Fruit fly (Drosophila melanogaster) whole organism, embryonic: ENCODE measurements around the gene da.

Source experiments
- CG11695 ChIP-seq: fragments of 200-800 bp; sonication (Bioruptor generic); IDR thresholded peaks from 3 replicates; pipeline ENCODE4 v1.3.6; 2022; ENCODE audit warnings: missing biosample characterization, missing genetic modification characterization
- CG13424 ChIP-seq: fragments of 200-800 bp; sonication (Bioruptor generic); optimal IDR thresholded peaks from 2 replicates; lab custom pipeline; 2019; ENCODE audit warnings: missing biosample characterization, mild to moderate bottlenecking, missing genetic modification characterization, moderate library complexity
- CG14014 ChIP-seq: fragments of 200-800 bp; sonication (Bioruptor generic); IDR thresholded peaks from 2 replicates; pipeline ENCODE4 v1.3.6; 2022; ENCODE audit warnings: missing biosample characterization, missing genetic modification characterization
- CG31365 ChIP-seq: fragments of 200-800 bp; sonication (Bioruptor generic); optimal IDR thresholded peaks from 2 replicates; lab custom pipeline; 2018; ENCODE audit warnings: missing biosample characterization, mild to moderate bottlenecking, missing genetic modification characterization
- sima ChIP-seq: fragments of 200-800 bp; sonication (Bioruptor generic); optimal IDR thresholded peaks from 2 replicates; lab custom pipeline; 2016; ENCODE audit warnings: missing biosample characterization, missing genetic modification characterization

DNA sequence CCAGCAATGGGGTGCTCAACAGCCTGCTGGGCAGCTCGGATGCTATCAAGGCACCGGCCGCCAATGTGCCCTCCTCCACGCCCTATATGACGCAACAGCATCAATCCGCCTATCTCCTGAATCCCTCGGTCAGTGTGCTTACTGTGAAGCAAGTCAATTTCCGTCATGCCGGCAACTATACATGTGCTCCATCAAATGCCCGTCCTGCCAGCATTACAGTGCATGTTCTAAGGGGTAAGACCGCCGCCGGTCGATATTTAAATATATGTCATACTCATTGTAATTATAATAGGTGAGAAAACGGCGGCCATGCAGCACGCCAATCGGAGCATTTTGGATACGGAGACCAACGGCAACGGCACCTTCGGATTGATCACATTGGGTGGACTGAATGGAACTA, 9.3 kb upstream of the da start:
- TF ChIP-seq CG13424 (tag; lab: Kevin White, UChicago) = no peak
- TF ChIP-seq sima (GFP tag; lab: Kevin White, UChicago) = no peak
- no peak for TF ChIP-seq CG31365
- no peak for TF ChIP-seq CG14014
- no peak for TF ChIP-seq CG11695 (GFP tag; lab: Robert Waterston, UW)
